Worm (Caenorhabditis elegans): ENCODE measurements around the gene lon-2.

DNA sequence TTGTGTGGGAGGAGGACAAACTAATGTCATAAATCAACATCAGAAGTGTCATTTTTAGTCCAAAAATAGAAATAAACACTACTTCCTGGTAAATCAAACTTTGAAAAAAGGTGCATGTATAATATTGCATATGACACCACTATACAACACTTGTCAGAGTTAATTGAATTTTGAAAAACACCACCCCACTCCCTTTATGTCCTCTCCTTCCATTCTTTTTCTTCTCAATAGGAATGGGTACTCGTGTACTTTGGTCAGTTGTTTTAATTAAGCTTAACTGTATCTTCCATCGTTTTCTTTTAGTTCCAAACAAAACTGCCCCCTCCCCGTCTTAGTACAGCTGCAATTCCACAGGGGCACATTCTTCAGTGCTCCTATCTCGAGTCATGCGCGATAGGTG is 38.6 kb upstream of the lon-2 start:
- TF ChIP-seq unc-39 (tag; optimal IDR thresholded peaks at IDR 0.05), result no peak
- no peak for TF ChIP-seq lsy-2 (tag; optimal IDR thresholded peaks at IDR 0.05)
- no peak for TF ChIP-seq ztf-11 (tag; optimal IDR thresholded peaks at IDR 0.05)
- no peak for TF ChIP-seq ceh-43 (GFP tag; optimal IDR thresholded peaks at IDR 0.05)
- TF ChIP-seq nhr-76 (tag; optimal IDR thresholded peaks at IDR 0.05), result no peak
- TF ChIP-seq mep-1 (tag; optimal IDR thresholded peaks at IDR 0.05), result no peak
- TF ChIP-seq unc-62 (GFP tag; optimal IDR thresholded peaks at IDR 0.05), result no peak

Measured in whole organism, mixed stage, embryonic.